Fruit fly (Drosophila melanogaster) whole organism, embryonic: Measurements from ENCODE around the gene Max.
A peak's percentile ranks its signal among the peaks of the same experiment; 100 is the strongest.

Source experiments
- Abd-B ChIP-seq: fragments of 200-800 bp; sonication (Bioruptor generic); optimal IDR thresholded peaks from 2 replicates; lab custom pipeline; 2018; ENCODE audit warnings: missing biosample characterization, mild to moderate bottlenecking, missing genetic modification characterization, moderate library complexity
- Bdp1 ChIP-seq: fragments of 200-800 bp; sonication (Bioruptor generic); optimal IDR thresholded peaks from 3 replicates; lab custom pipeline; 2016; ENCODE audit warnings: missing biosample characterization, missing genetic modification characterization
- CG10267 ChIP-seq: fragments of 200-800 bp; sonication (Bioruptor generic); optimal IDR thresholded peaks from 2 replicates; lab custom pipeline; 2018; ENCODE audit warnings: missing biosample characterization, mild to moderate bottlenecking, missing genetic modification characterization, moderate library complexity
- CG12391 ChIP-seq: fragments of 200-800 bp; sonication (Bioruptor generic); optimal IDR thresholded peaks from 3 replicates; lab custom pipeline; 2018; ENCODE audit warnings: missing biosample characterization, mild to moderate bottlenecking, missing genetic modification characterization, moderate library complexity
- CG14667 ChIP-seq: fragments of 200-800 bp; sonication (Bioruptor generic); IDR thresholded peaks from 2 replicates; pipeline ENCODE4 v1.3.6; 2022; ENCODE audit warnings: missing biosample characterization, missing genetic modification characterization
- CG16863 ChIP-seq: fragments of 200-800 bp; sonication (Bioruptor generic); optimal IDR thresholded peaks from 3 replicates; lab custom pipeline; 2016; ENCODE audit warnings: missing biosample characterization, missing genetic modification characterization
- CG17912 ChIP-seq: fragments of 200-800 bp; sonication (Bioruptor generic); optimal IDR thresholded peaks from 2 replicates; lab custom pipeline; 2018; ENCODE audit warnings: missing biosample characterization, mild to moderate bottlenecking, missing genetic modification characterization
- CG1792 ChIP-seq: fragments of 200-800 bp; sonication (Bioruptor generic); optimal IDR thresholded peaks from 2 replicates; lab custom pipeline; 2016; ENCODE audit warnings: missing biosample characterization, missing genetic modification characterization
- CG1832 ChIP-seq: fragments of 200-800 bp; sonication (Bioruptor generic); optimal IDR thresholded peaks from 2 replicates; lab custom pipeline; 2017; ENCODE audit warnings: missing biosample characterization, mild to moderate bottlenecking, missing genetic modification characterization, inconsistent platforms
- CG2678 ChIP-seq: fragments of 200-800 bp; sonication (Bioruptor generic); optimal IDR thresholded peaks from 3 replicates; lab custom pipeline; 2019; ENCODE audit warnings: missing biosample characterization, mild to moderate bottlenecking, missing genetic modification characterization, moderate library complexity
- CG2712 ChIP-seq: fragments of 200-800 bp; optimal IDR thresholded peaks from 3 replicates; lab custom pipeline; 2019; ENCODE audit warnings: missing biosample characterization, mild to moderate bottlenecking, missing genetic modification characterization, moderate library complexity
- CG31388 ChIP-seq: fragments of 200-800 bp; sonication (Bioruptor generic); optimal IDR thresholded peaks from 2 replicates; lab custom pipeline; 2016; ENCODE audit warnings: missing biosample characterization, missing genetic modification characterization
- CG4360 ChIP-seq: fragments of 200-800 bp; sonication (Bioruptor generic); IDR thresholded peaks from 2 replicates; pipeline ENCODE4 v1.3.6; 2022; ENCODE audit warnings: missing biosample characterization, missing genetic modification characterization
- CG4820 ChIP-seq: fragments of 200-800 bp; sonication (Bioruptor generic); optimal IDR thresholded peaks from 3 replicates; lab custom pipeline; 2016; ENCODE audit warnings: missing biosample characterization, missing genetic modification characterization
- CG7372 ChIP-seq: fragments of 200-800 bp; sonication (Bioruptor generic); IDR thresholded peaks from 2 replicates; pipeline ENCODE4 v1.3.6; 2022; ENCODE audit warnings: missing biosample characterization, missing genetic modification characterization
- CG7556 ChIP-seq: fragments of 200-800 bp; sonication (Bioruptor generic); optimal IDR thresholded peaks from 2 replicates; lab custom pipeline; 2017; ENCODE audit warnings: missing biosample characterization, mild to moderate bottlenecking, missing genetic modification characterization
- CG8281 ChIP-seq: fragments of 200-800 bp; sonication (Bioruptor generic); optimal IDR thresholded peaks from 2 replicates; lab custom pipeline; 2018; ENCODE audit warnings: missing biosample characterization, mild to moderate bottlenecking, missing genetic modification characterization, moderate library complexity
- CG9797 ChIP-seq: fragments of 200-800 bp; sonication (Bioruptor generic); optimal IDR thresholded peaks from 3 replicates; lab custom pipeline; 2018; ENCODE audit warnings: missing biosample characterization, mild to moderate bottlenecking, missing genetic modification characterization
- Dp ChIP-seq: fragments of 200-800 bp; sonication (Bioruptor generic); optimal IDR thresholded peaks from 2 replicates; lab custom pipeline; 2018; ENCODE audit warnings: missing biosample characterization, mild to moderate bottlenecking, missing genetic modification characterization, moderate library complexity
- Hr51 ChIP-seq, 2 experiments: fragments of 200-800 bp; sonication (Bioruptor generic); optimal IDR thresholded peaks; 2 replicates in 1 of 2; 3 replicates in 1 of 2; lab custom pipeline; 2016 to 2018; ENCODE audit warnings: missing biosample characterization in 2 of 2, missing genetic modification characterization in 2 of 2, mild to moderate bottlenecking in 1 of 2, moderate library complexity in 1 of 2
- Lhr ChIP-seq: fragments of 200-800 bp; sonication (Bioruptor generic); optimal IDR thresholded peaks from 3 replicates; lab custom pipeline; 2017; ENCODE audit warnings: mild to moderate bottlenecking, missing biosample characterization, missing genetic modification reagents, missing genetic modification characterization
- Lim3 ChIP-seq: fragments of 200-800 bp; sonication (Bioruptor generic); IDR thresholded peaks from 2 replicates; pipeline ENCODE4 v1.3.6; 2022; ENCODE audit warnings: missing biosample characterization, missing genetic modification characterization
- MESR4 ChIP-seq: fragments of 200-800 bp; sonication (Bioruptor generic); optimal IDR thresholded peaks from 2 replicates; lab custom pipeline; 2018; ENCODE audit warnings: missing biosample characterization, mild to moderate bottlenecking, missing genetic modification characterization, moderate library complexity
- Neu2 ChIP-seq: fragments of 200-800 bp; sonication (Bioruptor generic); optimal IDR thresholded peaks from 3 replicates; lab custom pipeline; 2016; ENCODE audit warnings: missing biosample characterization, missing genetic modification characterization, borderline replicate concordance
- Oli ChIP-seq: fragments of 200-800 bp; sonication (Bioruptor generic); optimal IDR thresholded peaks from 2 replicates; lab custom pipeline; 2018; ENCODE audit warnings: missing biosample characterization, mild to moderate bottlenecking, missing genetic modification characterization, moderate library complexity
- Spps ChIP-seq: fragments of 200-800 bp; sonication (Bioruptor generic); optimal IDR thresholded peaks from 2 replicates; lab custom pipeline; 2018; ENCODE audit warnings: missing biosample characterization, mild to moderate bottlenecking, missing genetic modification characterization
- Vsx1 ChIP-seq: fragments of 200-800 bp; sonication (Bioruptor generic); optimal IDR thresholded peaks from 2 replicates; lab custom pipeline; 2017; ENCODE audit warnings: missing biosample characterization, mild to moderate bottlenecking, missing genetic modification characterization, missing genetic modification reagents
- bcd ChIP-seq: fragments of 200-800 bp; sonication (Bioruptor generic); optimal IDR thresholded peaks from 2 replicates; lab custom pipeline; 2017; ENCODE audit warnings: missing biosample characterization, mild to moderate bottlenecking, missing genetic modification characterization
- cad ChIP-seq: fragments of >200 bp; optimal IDR thresholded peaks from 2 replicates; lab custom pipeline; 2017; ENCODE audit warnings: missing biosample characterization, missing genetic modification characterization
- danr ChIP-seq: fragments of 200-800 bp; sonication (Bioruptor generic); IDR thresholded peaks from 2 replicates; pipeline ENCODE4 v1.3.6; 2022; ENCODE audit warnings: missing biosample characterization, missing genetic modification characterization
- dmrt99B ChIP-seq: fragments of 200-800 bp; sonication (Bioruptor generic); optimal IDR thresholded peaks from 2 replicates; lab custom pipeline; 2018; ENCODE audit warnings: missing biosample characterization, mild to moderate bottlenecking, missing genetic modification characterization, moderate library complexity
- fd3F ChIP-seq: fragments of 200-800 bp; sonication (Bioruptor generic); optimal IDR thresholded peaks from 2 replicates; lab custom pipeline; 2018; ENCODE audit warnings: missing biosample characterization, mild to moderate bottlenecking, missing genetic modification characterization, moderate library complexity
- ftz-f1 ChIP-seq: fragments of 200-800 bp; sonication (Bioruptor generic); optimal IDR thresholded peaks from 2 replicates; lab custom pipeline; 2016; ENCODE audit warnings: missing biosample characterization, missing genetic modification characterization
- gem ChIP-seq: fragments of 200-800 bp; sonication (Bioruptor generic); optimal IDR thresholded peaks from 2 replicates; lab custom pipeline; 2019; ENCODE audit warnings: missing biosample characterization, mild to moderate bottlenecking, missing genetic modification characterization, moderate library complexity
- grau ChIP-seq: fragments of 200-800 bp; optimal IDR thresholded peaks from 3 replicates; lab custom pipeline; 2019; ENCODE audit warnings: missing biosample characterization, mild to moderate bottlenecking, missing genetic modification characterization, moderate library complexity
- ind ChIP-seq: fragments of 200-800 bp; sonication (Bioruptor generic); optimal IDR thresholded peaks from 3 replicates; lab custom pipeline; 2016; ENCODE audit warnings: missing biosample characterization, missing genetic modification characterization
- lov ChIP-seq, 2 experiments: fragments of 200-800 bp in 1 of 2; fragments of >200 bp in 1 of 2; sonication (Bioruptor generic) in 1 of 2; IDR thresholded peaks in 1 of 2; optimal IDR thresholded peaks in 1 of 2; 2 replicates in 1 of 2; 3 replicates in 1 of 2; pipeline versions ENCODE4 v1.3.6 to Lab custom; 2017 to 2022; ENCODE audit warnings: missing biosample characterization in 1 of 2, missing genetic modification characterization in 1 of 2
- prd ChIP-seq, 3 experiments: fragments of >200 bp in 2 of 3; fragments of 200-800 bp in 1 of 3; sonication (Bioruptor generic) in 1 of 3; optimal IDR thresholded peaks in 2 of 3; IDR thresholded peaks in 1 of 3; 2 replicates in 2 of 3; 3 replicates in 1 of 3; pipeline versions ENCODE4 v1.3.6 to Lab custom; 2017 to 2022; ENCODE audit warnings: missing biosample characterization in 1 of 3, missing genetic modification characterization in 1 of 3
- ro ChIP-seq: fragments of 200-800 bp; sonication (Bioruptor generic); IDR thresholded peaks from 2 replicates; pipeline ENCODE4 v1.3.6; 2022; ENCODE audit warnings: missing biosample characterization, missing genetic modification characterization
- row ChIP-seq: fragments of 200-800 bp; sonication (Bioruptor generic); IDR thresholded peaks from 3 replicates; pipeline ENCODE4 v1.3.6; 2022; ENCODE audit warnings: missing biosample characterization, missing genetic modification characterization
- scrt ChIP-seq: fragments of 200-800 bp; sonication (Bioruptor generic); optimal IDR thresholded peaks from 2 replicates; lab custom pipeline; 2018; ENCODE audit warnings: missing biosample characterization, mild to moderate bottlenecking, missing genetic modification characterization, moderate library complexity
- trh ChIP-seq: fragments of 200-800 bp; sonication (Bioruptor generic); optimal IDR thresholded peaks from 2 replicates; lab custom pipeline; 2016; ENCODE audit warnings: missing biosample characterization, missing genetic modification characterization
- tx ChIP-seq: fragments of 200-800 bp; sonication (Bioruptor generic); optimal IDR thresholded peaks from 2 replicates; lab custom pipeline; 2016; ENCODE audit warnings: missing biosample characterization, missing genetic modification characterization
- unpg ChIP-seq: fragments of 200-800 bp; sonication (Bioruptor generic); optimal IDR thresholded peaks from 3 replicates; lab custom pipeline; 2018; ENCODE audit warnings: missing biosample characterization, mild to moderate bottlenecking, missing genetic modification characterization, moderate library complexity
- vvl ChIP-seq: fragments of 200-800 bp; sonication (Bioruptor generic); IDR thresholded peaks from 2 replicates; pipeline ENCODE4 v1.3.6; 2022; ENCODE audit warnings: missing biosample characterization, missing genetic modification characterization
- z ChIP-seq: fragments of 200-800 bp; sonication (Bioruptor generic); IDR thresholded peaks from 3 replicates; pipeline ENCODE4 v1.3.6; 2022; ENCODE audit warnings: missing biosample characterization, missing genetic modification characterization
- zf30C ChIP-seq: fragments of 200-800 bp; sonication (Bioruptor generic); optimal IDR thresholded peaks from 3 replicates; lab custom pipeline; 2018; ENCODE audit warnings: missing biosample characterization, mild to moderate bottlenecking, missing genetic modification characterization

Gene Max

DNA sequence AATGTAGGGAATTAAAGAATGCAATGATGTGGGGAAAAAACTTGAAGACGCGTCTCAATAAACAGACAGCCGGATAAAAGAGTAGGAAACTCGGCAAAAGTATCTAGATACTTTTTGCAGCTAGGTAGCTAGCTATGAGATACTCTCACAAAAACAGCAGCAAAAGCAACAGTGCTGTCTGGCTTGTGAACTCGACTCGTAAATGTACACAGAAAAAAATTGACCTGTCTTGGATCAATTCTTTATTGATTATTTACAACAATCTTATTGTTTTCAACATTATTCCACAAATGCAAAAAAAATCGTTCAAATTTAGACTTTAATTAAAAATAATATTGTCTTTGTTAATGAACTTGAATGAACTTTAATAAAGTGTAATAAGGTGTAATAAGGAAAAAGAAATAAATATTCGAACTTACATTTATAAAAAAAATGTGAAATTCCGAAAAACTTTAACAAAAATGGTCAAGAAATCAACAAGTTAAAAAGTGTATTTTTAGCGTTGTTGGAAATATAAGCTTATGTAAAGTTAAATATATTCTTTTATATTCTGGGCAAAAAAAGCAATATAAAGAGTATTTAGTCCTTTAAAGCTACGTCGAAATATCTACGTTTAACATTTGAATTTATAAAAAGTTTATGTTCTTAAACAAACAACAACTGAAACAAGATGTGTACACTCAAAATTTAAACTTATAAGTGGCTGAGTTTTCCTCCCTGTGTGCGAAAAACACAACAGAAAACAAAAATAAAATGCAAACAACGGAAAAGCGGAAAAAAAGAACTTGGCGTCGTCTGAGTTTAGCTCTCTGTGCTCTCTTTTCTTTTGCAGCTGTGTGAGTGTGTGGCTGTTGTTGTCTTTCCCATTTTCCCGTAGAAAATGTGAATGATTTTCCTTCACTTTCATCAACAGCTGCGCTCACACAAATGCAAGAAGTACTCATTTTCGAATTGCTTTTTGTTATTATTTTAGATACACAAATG is 29.9 kb downstream of the Max start (continued):
- TF ChIP-seq CG2678 (tag; lab: Kevin White, UChicago): peak; percentile 33
- TF ChIP-seq vvl (GFP tag; lab: Robert Waterston, UW): no peak
- TF ChIP-seq Lhr (GFP tag; lab: Kevin White, UChicago): no peak
- peak; percentile 31 for TF ChIP-seq CG7556 (GFP tag; lab: Kevin White, UChicago)
- TF ChIP-seq CG17912 (GFP tag; lab: Kevin White, UChicago): no peak
- TF ChIP-seq Bdp1 (GFP tag; lab: Kevin White, UChicago): no peak
- TF ChIP-seq Neu2: no peak
- TF ChIP-seq row (GFP tag; lab: Robert Waterston, UW): no peak
- no peak for TF ChIP-seq CG31388 (GFP tag; lab: Kevin White, UChicago)
- TF ChIP-seq Vsx1 (GFP tag; lab: Kevin White, UChicago): no peak
- TF ChIP-seq CG2712 (tag; lab: Kevin White, UChicago): peak; percentile 10
- TF ChIP-seq trh (GFP tag; lab: Kevin White, UChicago): no peak
- TF ChIP-seq danr (GFP tag; lab: Robert Waterston, UW): no peak
- no peak for TF ChIP-seq lov (optimal IDR thresholded peaks at IDR 0.05; lab: Kevin White, UChicago)
- no peak for TF ChIP-seq lov (GFP tag; IDR thresholded peaks at IDR 0.05; lab: Robert Waterston, UW)
- peak; percentile 3 for TF ChIP-seq grau (tag; lab: Kevin White, UChicago)
- no peak for TF ChIP-seq CG9797 (GFP tag; lab: Kevin White, UChicago)
- TF ChIP-seq CG14667 (GFP tag; lab: Robert Waterston, UW): no peak
- no peak for TF ChIP-seq Dp (GFP tag; lab: Kevin White, UChicago)
- no peak for TF ChIP-seq Spps (tag; lab: Kevin White, UChicago)
- no peak for TF ChIP-seq prd (optimal IDR thresholded peaks at IDR 0.05; lab: Kevin White, UChicago)
- TF ChIP-seq prd (GFP tag; IDR thresholded peaks at IDR 0.05; lab: Robert Waterston, UW): no peak
- no peak for TF ChIP-seq CG1792 (GFP tag; lab: Kevin White, UChicago)
- peak; percentile 29 for TF ChIP-seq dmrt99B
- TF ChIP-seq Hr51 (GFP tag; optimal IDR thresholded peaks at IDR 0.05; lab: Kevin White, UChicago): peak in 1 of 2 experiments; percentile 12
- no peak for TF ChIP-seq ind (GFP tag; lab: Kevin White, UChicago)
- TF ChIP-seq cad (GFP tag; lab: Kevin White, UChicago): no peak
- TF ChIP-seq fd3F (GFP tag; lab: Kevin White, UChicago): no peak
- TF ChIP-seq scrt (GFP tag; lab: Kevin White, UChicago): no peak
- no peak for TF ChIP-seq CG7372 (GFP tag; lab: Robert Waterston, UW)
- no peak for TF ChIP-seq CG16863
- no peak for TF ChIP-seq CG4820 (GFP tag; lab: Kevin White, UChicago)
- no peak for TF ChIP-seq Lim3 (GFP tag; lab: Robert Waterston, UW)
- peak; percentile 23 for TF ChIP-seq Abd-B
- TF ChIP-seq bcd (GFP tag; lab: Kevin White, UChicago): no peak
- TF ChIP-seq tx: no peak
- TF ChIP-seq Oli (tag; lab: Kevin White, UChicago): peak; percentile 9
- no peak for TF ChIP-seq MESR4 (GFP tag; lab: Kevin White, UChicago)
- no peak for TF ChIP-seq ro (GFP tag; lab: Robert Waterston, UW)
- no peak for TF ChIP-seq ftz-f1 (GFP tag; lab: Kevin White, UChicago)
- TF ChIP-seq CG4360 (GFP tag; lab: Robert Waterston, UW): peak; percentile 58; the same call in 1 of the 2 replicates
- TF ChIP-seq CG1832 (GFP tag; lab: Kevin White, UChicago): no peak
- no peak for TF ChIP-seq CG10267 (tag; lab: Kevin White, UChicago)
- 0 out of 3 replicates have a peak, but pooled peaks have one; percentile 17 for TF ChIP-seq z (GFP tag; lab: Robert Waterston, UW)
- no peak for TF ChIP-seq zf30C (GFP tag; lab: Kevin White, UChicago)
- TF ChIP-seq unpg: peak; percentile 23
- TF ChIP-seq CG8281 (tag; lab: Kevin White, UChicago): no peak
- peak; percentile 45 for TF ChIP-seq gem (tag; lab: Kevin White, UChicago)
- TF ChIP-seq CG12391 (tag; lab: Kevin White, UChicago): peak; percentile 36
